Worm (Caenorhabditis elegans): ENCODE results near the gene T05B9.2.

The T05B9.2 gene

DNA sequence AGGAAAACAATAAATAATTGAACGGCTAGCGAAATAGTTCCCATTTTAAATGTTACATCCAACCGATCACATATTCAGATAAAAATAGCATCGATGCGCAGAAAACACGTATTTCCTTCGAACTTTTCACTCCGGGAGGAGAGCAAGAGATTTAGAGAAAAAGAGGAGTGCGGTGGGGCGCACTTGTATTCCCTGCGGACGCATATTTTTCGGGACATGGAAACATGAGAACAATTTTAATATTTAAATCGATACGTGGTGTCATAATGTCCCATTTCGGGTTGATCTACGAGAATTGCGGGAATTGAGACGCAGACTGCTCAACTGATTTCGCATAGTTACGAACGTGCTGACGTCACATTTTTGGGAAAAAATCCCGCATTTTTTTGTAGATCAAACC is 37.8 kb downstream of the T05B9.2 start, which contains the start of gene C47G2.4:
Gene C47G2.4 (minus strand): TSS at position 174 of the 400 bp plus-strand sequence.
- peak; percentile 48 for TF ChIP-seq F33H1.4 (GFP tag; IDR thresholded peaks at IDR 0.05)
- no peak for TF ChIP-seq cebp-1 (GFP tag; IDR thresholded peaks at IDR 0.05)
- TF ChIP-seq cebp-1 (tag; optimal IDR thresholded peaks at IDR 0.05) = peak; percentile 26
- TF ChIP-seq lir-1 (GFP tag; conservative IDR thresholded peaks at IDR 0.05) = 0 out of 2 replicates have a peak, but pooled peaks have one; percentile 15
- TF ChIP-seq dpff-1 (tag; optimal IDR thresholded peaks at IDR 0.05) = no peak
- peak; percentile 63 for TF ChIP-seq xnd-1 (tag; optimal IDR thresholded peaks at IDR 0.05)
- TF ChIP-seq attf-5 (GFP tag; optimal IDR thresholded peaks at IDR 0.05) = peak; percentile 85
- no peak for TF ChIP-seq zfh-2 (GFP tag; conservative IDR thresholded peaks at IDR 0.05)
- peak; percentile 65 for TF ChIP-seq rcor-1 (GFP tag; IDR thresholded peaks at IDR 0.05)
- TF ChIP-seq B0019.2 (GFP tag; conservative IDR thresholded peaks at IDR 0.05) = no peak
- TF ChIP-seq ceh-91 (GFP tag; IDR thresholded peaks at IDR 0.05) = peak; percentile 28; the same call in 1 of the 2 replicates
- peak; percentile 7 for TF ChIP-seq nhr-80 (tag; optimal IDR thresholded peaks at IDR 0.05)
- TF ChIP-seq ceh-79 (tag; optimal IDR thresholded peaks at IDR 0.05) = no peak
- peak; percentile 65; the same call in 1 of the 2 replicates for TF ChIP-seq nfyb-1 (GFP tag; IDR thresholded peaks at IDR 0.05)
- 0 out of 2 replicates have a peak, but pooled peaks have one; percentile 38 for TF ChIP-seq pbrm-1 (GFP tag; IDR thresholded peaks at IDR 0.05)
- peak in 1 of 3 experiments; percentile 24 for TF ChIP-seq lin-35 (GFP tag; optimal IDR thresholded peaks at IDR 0.05)
- peak; percentile 78 for TF ChIP-seq athp-1 (tag; optimal IDR thresholded peaks at IDR 0.05)
- TF ChIP-seq lsl-1 (GFP tag; optimal IDR thresholded peaks at IDR 0.05) = peak; percentile 66
- 0 out of 2 replicates have a peak, but pooled peaks have one; percentile 11 for TF ChIP-seq ztf-28 (GFP tag; IDR thresholded peaks at IDR 0.05)
- peak; percentile 63 for TF ChIP-seq efl-1 (GFP tag; optimal IDR thresholded peaks at IDR 0.05)
- peak; percentile 48 for TF ChIP-seq D2030.7 (GFP tag; IDR thresholded peaks at IDR 0.05)
- no peak for TF ChIP-seq F55B11.4 (tag; optimal IDR thresholded peaks at IDR 0.05; ENCODE audit: borderline replicate concordance, insufficient read depth)
- peak; percentile 55; the same call in 1 of the 2 replicates for TF ChIP-seq attf-3 (GFP tag; conservative IDR thresholded peaks at IDR 0.05)
- TF ChIP-seq ztf-22 (GFP tag; optimal IDR thresholded peaks at IDR 0.05) = no peak
- no peak for TF ChIP-seq sea-2 (GFP tag; IDR thresholded peaks at IDR 0.05)
- TF ChIP-seq F22D6.2 (tag; optimal IDR thresholded peaks at IDR 0.05) = no peak
- no peak for TF ChIP-seq B0261.1 (tag; optimal IDR thresholded peaks at IDR 0.05)
- TF ChIP-seq ceh-27 (GFP tag; optimal IDR thresholded peaks at IDR 0.05) = peak; percentile 38
- TF ChIP-seq dox-1 (GFP tag; IDR thresholded peaks at IDR 0.05) = peak; percentile 83
- TF ChIP-seq lin-54 (GFP tag; optimal IDR thresholded peaks at IDR 0.05) = peak; percentile 64
- 0 out of 2 replicates have a peak, but pooled peaks have one; percentile 31 for TF ChIP-seq Y95B8A.8 (GFP tag; IDR thresholded peaks at IDR 0.05)
- TF ChIP-seq nfya-1 (tag; optimal IDR thresholded peaks at IDR 0.05; ENCODE audit: borderline replicate concordance, insufficient read depth) = no peak
- TF ChIP-seq snpc-4 (GFP tag; optimal IDR thresholded peaks at IDR 0.05) = no peak
- TF ChIP-seq snpc-4 (tag; optimal IDR thresholded peaks at IDR 0.05) = peak in 3 of 4 experiments; percentile 16 to 49 (median 40)
- 0 out of 2 replicates have a peak, but pooled peaks have one; percentile 45 for TF ChIP-seq ekl-4 (GFP tag; IDR thresholded peaks at IDR 0.05)
- TF ChIP-seq mcd-1 (GFP tag; IDR thresholded peaks at IDR 0.05) = peak; percentile 94
- TF ChIP-seq madf-8 (GFP tag; conservative IDR thresholded peaks at IDR 0.05) = peak; percentile 21; the same call in 1 of the 2 replicates
- TF ChIP-seq ZK185.1 (tag; optimal IDR thresholded peaks at IDR 0.05; ENCODE audit: poor library complexity, severe bottlenecking) = peak; percentile 61
- TF ChIP-seq hmg-1.2 (GFP tag; IDR thresholded peaks at IDR 0.05) = peak; percentile 60
- TF ChIP-seq dpl-1 (GFP tag; optimal IDR thresholded peaks at IDR 0.05) = peak; percentile 47
- TF ChIP-seq ceh-100 (GFP tag; IDR thresholded peaks at IDR 0.05) = peak; percentile 80
- TF ChIP-seq ztf-18 (tag; optimal IDR thresholded peaks at IDR 0.05) = peak; percentile 53
- peak; percentile 16 for TF ChIP-seq tbp1 (GFP tag; optimal IDR thresholded peaks at IDR 0.05)
